Worm (Caenorhabditis elegans) whole organism, L3 larva: ENCODE data around the gene C25F9.10.
"Not testable (repeated sequence)": the region's sequence is repeated elsewhere in the genome, so short reads cannot be mapped to it uniquely, and the experiment has no call there.

Experiments
- aly-2 ChIP-seq: fragments of 150-350 bp; optimal IDR thresholded peaks from 2 replicates; lab custom pipeline; 2014; ENCODE audit warnings: missing biosample characterization, missing genetic modification characterization
- ama-1 ChIP-seq: fragments of 150-350 bp; optimal IDR thresholded peaks from 2 replicates; lab custom pipeline; 2018
- nfya-1 ChIP-seq: sonication (generic microtip); optimal IDR thresholded peaks from 2 replicates; lab custom pipeline; 2017; ENCODE audit warnings: missing genetic modification characterization, mild to moderate bottlenecking, missing compliant biosample characterization, antibody characterized with exemption, moderate library complexity; ENCODE audit not compliant: insufficient read depth
- nhr-11 ChIP-seq: fragments of 150-350 bp; optimal IDR thresholded peaks from 2 replicates; lab custom pipeline; 2014; ENCODE audit warnings: missing biosample characterization, missing genetic modification characterization
- sea-2 ChIP-seq: fragments of 150-350 bp; sonication (generic microtip); optimal IDR thresholded peaks from 4 replicates; lab custom pipeline; 2014; ENCODE audit warnings: missing biosample characterization, missing genetic modification reagents, missing genetic modification characterization
- tbx-2 ChIP-seq: sonication (generic microtip); optimal IDR thresholded peaks from 2 replicates; lab custom pipeline; 2016; ENCODE audit warnings: mild to moderate bottlenecking, missing genetic modification characterization, missing compliant biosample characterization

ce11 chrV:19399282-19399681 is 6.2 kb upstream of the C25F9.10 start:
- not testable (repeated sequence) for TF ChIP-seq ama-1 (lab: Kevin White, UChicago); nhr-11; tbx-2; nfya-1 (tag; lab: Kevin White, UChicago); sea-2 (GFP tag; lab: Kevin White, UChicago); aly-2 (tag; lab: Kevin White, UChicago)
